Worm (Caenorhabditis elegans) whole organism, early embryonic: ENCODE results near the gene Y45G5AM.5.

Experiments used
- ama-1 ChIP-seq: fragments of 150-350 bp; optimal IDR thresholded peaks from 2 replicates; lab custom pipeline; 2014
- pes-1 ChIP-seq: fragments of 200-800 bp; sonication (Bioruptor generic); IDR thresholded peaks from 2 replicates; pipeline ENCODE4 v1.3.6; 2022; ENCODE audit warnings: missing genetic modification reagents, missing genetic modification characterization, missing compliant biosample characterization

- no peak for TF ChIP-seq ama-1 (lab: Kevin White, UChicago)
- no peak for TF ChIP-seq pes-1 (GFP tag; lab: Robert Waterston, UW)
These were observed 4.3 kb downstream of the Y45G5AM.5 start, which contains the start of gene Y45G5AM.3 for ce11 chrV:4164504-4164959.
